Worm (Caenorhabditis elegans) whole organism, L4 larva: ENCODE data around the gene Y62H9A.10.

Source experiments
- ama-1 ChIP-seq: fragments of 150-350 bp; optimal IDR thresholded peaks from 2 replicates; lab custom pipeline; 2014; ENCODE audit warnings: inconsistent platforms, mixed read lengths
- dmd-6 ChIP-seq: fragments of 200-800 bp; sonication (Bioruptor generic); IDR thresholded peaks from 2 replicates; pipeline ENCODE4 v1.3.6; 2022; ENCODE audit warnings: missing genetic modification reagents, missing genetic modification characterization, missing compliant biosample characterization
- egl-27 ChIP-seq: sonication (generic microtip); optimal IDR thresholded peaks from 3 replicates; lab custom pipeline; 2017; ENCODE audit warnings: missing biosample characterization, missing genetic modification reagents, missing genetic modification characterization
- gei-8 ChIP-seq: fragments of 200-800 bp; sonication (Bioruptor generic); optimal IDR thresholded peaks from 2 replicates; lab custom pipeline; 2018; ENCODE audit warnings: mild to moderate bottlenecking, missing genetic modification characterization, missing compliant biosample characterization
- nhr-102 ChIP-seq: sonication (generic microtip); optimal IDR thresholded peaks from 2 replicates; lab custom pipeline; 2016; ENCODE audit warnings: mild to moderate bottlenecking, missing genetic modification characterization, moderate library complexity, missing compliant biosample characterization
- unc-39 ChIP-seq: sonication (generic microtip); optimal IDR thresholded peaks from 2 replicates; lab custom pipeline; 2017; ENCODE audit warnings: missing biosample characterization, missing genetic modification characterization

DNA sequence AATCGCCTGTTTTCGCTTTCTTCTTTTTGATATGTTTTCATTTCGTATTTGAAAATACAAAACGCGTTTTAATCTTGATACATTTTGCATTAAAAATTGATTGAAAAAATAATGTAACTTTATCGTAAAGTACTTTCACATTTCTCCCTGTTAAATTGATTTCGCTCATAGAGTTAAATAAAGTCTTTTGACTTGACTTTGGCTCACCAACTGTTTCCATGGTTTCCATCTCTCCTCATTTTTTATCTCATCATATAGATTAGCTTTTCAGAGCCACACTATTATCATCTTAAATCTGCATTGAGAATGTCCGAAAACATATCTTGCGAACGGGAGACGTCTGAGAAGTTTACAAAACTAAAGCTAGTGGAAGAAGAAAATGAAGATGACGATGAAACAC is 39.3 kb downstream of the Y62H9A.10 start, which contains the start of gene F54F7.10:
- no peak for TF ChIP-seq unc-39 (tag; lab: Kevin White, UChicago)
- TF ChIP-seq dmd-6 (GFP tag; lab: Robert Waterston, UW): no peak
- TF ChIP-seq nhr-102 (tag; lab: Kevin White, UChicago): no peak
- no peak for TF ChIP-seq gei-8 (GFP tag; lab: Kevin White, UChicago)
- no peak for TF ChIP-seq ama-1 (lab: Kevin White, UChicago)
- no peak for TF ChIP-seq egl-27 (tag; lab: Kevin White, UChicago)
